Comparison of ENCODE assay signal across 1 fruit fly cellular context in genomic region chr3R:22719607-22719949, dm6.
TF ChIP-seq lines count a peak whose summit lies in the region.

No protein-coding gene starts in this region.

TF ChIP-seq in whole organism, embryonic, 481 proteins besides CTCF, POLR2A, EP300 and RAD21 (continued from another document):
- TF ChIP-seq pan (optimal IDR thresholded peaks at IDR 0.05; lab: Kevin White, UChicago) (no peak), pan (GFP tag; optimal IDR thresholded peaks at IDR 0.05 in 1 of 2, IDR thresholded peaks at IDR 0.05 in 1 of 2) (peak in 1 of 2 experiments; percentile 14)
